Worm (Caenorhabditis elegans) whole organism, young adult: Measurements from ENCODE around the gene Y43F8B.28.

Source experiments
- B0261.1 ChIP-seq: sonication (generic microtip); optimal IDR thresholded peaks from 2 replicates; lab custom pipeline; 2016; ENCODE audit warnings: mild to moderate bottlenecking, missing genetic modification characterization, moderate library complexity, missing compliant biosample characterization
- B0336.3 ChIP-seq: fragments of 200-800 bp; sonication (Bioruptor generic); IDR thresholded peaks from 2 replicates; pipeline ENCODE4 v1.3.6; 2022; ENCODE audit warnings: missing genetic modification characterization, missing compliant biosample characterization
- C06A6.2 ChIP-seq: fragments of 200-800 bp; sonication (Bioruptor generic); conservative IDR thresholded peaks from 2 replicates; pipeline ENCODE4 v1.3.6; 2022; ENCODE audit warnings: missing genetic modification characterization, missing compliant biosample characterization
- F23B12.7 ChIP-seq: sonication (generic microtip); optimal IDR thresholded peaks from 2 replicates; lab custom pipeline; 2017; ENCODE audit warnings: missing genetic modification characterization, mild to moderate bottlenecking, missing compliant biosample characterization, antibody characterized with exemption, moderate library complexity; ENCODE audit not compliant: insufficient read depth
- F39B2.1 ChIP-seq: fragments of 200-800 bp; sonication (Bioruptor generic); IDR thresholded peaks from 2 replicates; pipeline ENCODE4 v1.3.6; 2022; ENCODE audit warnings: missing genetic modification reagents, missing genetic modification characterization, missing compliant biosample characterization
- F55B11.4 ChIP-seq: sonication (generic microtip); optimal IDR thresholded peaks from 2 replicates; lab custom pipeline; 2016; ENCODE audit warnings: missing compliant biosample characterization, missing genetic modification characterization, borderline replicate concordance; ENCODE audit not compliant: insufficient read depth
- F57C9.4 ChIP-seq: sonication (generic microtip); optimal IDR thresholded peaks from 2 replicates; lab custom pipeline; 2017; ENCODE audit warnings: mild to moderate bottlenecking, missing genetic modification characterization, missing compliant biosample characterization
- K11D2.4 ChIP-seq: fragments of 200-800 bp; sonication (Bioruptor generic); IDR thresholded peaks from 2 replicates; pipeline ENCODE4 v1.3.6; 2022; ENCODE audit warnings: missing genetic modification reagents, missing genetic modification characterization, missing compliant biosample characterization
- T07F8.4 ChIP-seq: sonication (generic microtip); optimal IDR thresholded peaks from 2 replicates; lab custom pipeline; 2016; ENCODE audit warnings: mild to moderate bottlenecking, missing genetic modification characterization, moderate library complexity, missing compliant biosample characterization
- Y67H2A.10 ChIP-seq: fragments of 200-800 bp; sonication (Bioruptor generic); conservative IDR thresholded peaks from 2 replicates; pipeline ENCODE4 v1.3.6; 2022; ENCODE audit warnings: missing genetic modification reagents, missing genetic modification characterization, missing compliant biosample characterization
- akir-1 ChIP-seq: fragments of 200-800 bp; sonication (Bioruptor generic); optimal IDR thresholded peaks from 2 replicates; lab custom pipeline; 2018; ENCODE audit warnings: mild to moderate bottlenecking, missing genetic modification characterization, moderate library complexity, missing compliant biosample characterization
- attf-3 ChIP-seq: fragments of 200-800 bp; sonication (Bioruptor generic); conservative IDR thresholded peaks from 2 replicates; pipeline ENCODE4 v1.3.6; 2022; ENCODE audit warnings: missing genetic modification reagents, missing genetic modification characterization, missing compliant biosample characterization
- attf-6 ChIP-seq: fragments of 200-800 bp; sonication (Bioruptor generic); IDR thresholded peaks from 2 replicates; pipeline ENCODE4 v1.3.6; 2022; ENCODE audit warnings: missing genetic modification reagents, missing genetic modification characterization, missing compliant biosample characterization
- bed-1 ChIP-seq: fragments of 200-800 bp; sonication (Bioruptor generic); IDR thresholded peaks from 2 replicates; pipeline ENCODE4 v1.3.6; 2022; ENCODE audit warnings: missing genetic modification reagents, missing genetic modification characterization, missing compliant biosample characterization
- ceh-100 ChIP-seq: fragments of 200-800 bp; sonication (Bioruptor generic); IDR thresholded peaks from 2 replicates; pipeline ENCODE4 v1.3.6; 2022; ENCODE audit warnings: missing genetic modification reagents, missing genetic modification characterization, missing compliant biosample characterization
- ceh-27 ChIP-seq: fragments of 200-800 bp; sonication (Bioruptor generic); optimal IDR thresholded peaks from 2 replicates; lab custom pipeline; 2018; ENCODE audit warnings: mild to moderate bottlenecking, missing genetic modification characterization, moderate library complexity, missing compliant biosample characterization
- ceh-91 ChIP-seq: fragments of 200-800 bp; sonication (Bioruptor generic); IDR thresholded peaks from 2 replicates; pipeline ENCODE4 v1.3.6; 2022; ENCODE audit warnings: missing genetic modification reagents, missing genetic modification characterization, missing compliant biosample characterization
- chd-7 ChIP-seq: sonication (generic microtip); optimal IDR thresholded peaks from 2 replicates; lab custom pipeline; 2016; ENCODE audit warnings: mild to moderate bottlenecking, missing genetic modification characterization, moderate library complexity, missing compliant biosample characterization
- egl-44 ChIP-seq: fragments of 200-800 bp; sonication (Bioruptor generic); IDR thresholded peaks from 2 replicates; pipeline ENCODE4 v1.3.6; 2022; ENCODE audit warnings: missing genetic modification reagents, missing genetic modification characterization, missing compliant biosample characterization
- egrh-3 ChIP-seq: fragments of 200-800 bp; sonication (Bioruptor generic); IDR thresholded peaks from 2 replicates; pipeline ENCODE4 v1.3.6; 2022; ENCODE audit warnings: missing genetic modification reagents, missing genetic modification characterization, missing compliant biosample characterization
- ets-4 ChIP-seq: fragments of 200-800 bp; sonication (Bioruptor generic); optimal IDR thresholded peaks from 2 replicates; lab custom pipeline; 2018; ENCODE audit warnings: mild to moderate bottlenecking, missing genetic modification characterization, missing compliant biosample characterization
- fkh-3 ChIP-seq: sonication (generic microtip); optimal IDR thresholded peaks from 2 replicates; lab custom pipeline; 2016; ENCODE audit warnings: mild to moderate bottlenecking, missing genetic modification characterization, missing compliant biosample characterization
- gei-17 ChIP-seq: fragments of 200-800 bp; sonication (Bioruptor generic); optimal IDR thresholded peaks from 2 replicates; lab custom pipeline; 2018; ENCODE audit warnings: mild to moderate bottlenecking, missing genetic modification characterization, missing compliant biosample characterization
- hlh-12 ChIP-seq: sonication (generic microtip); optimal IDR thresholded peaks from 2 replicates; lab custom pipeline; 2016; ENCODE audit warnings: missing genetic modification characterization, missing compliant biosample characterization
- hlh-26 ChIP-seq: fragments of 200-800 bp; sonication (Bioruptor generic); conservative IDR thresholded peaks from 2 replicates; pipeline ENCODE4 v1.3.6; 2022; ENCODE audit warnings: missing genetic modification reagents, missing genetic modification characterization, missing compliant biosample characterization
- hmg-1.2 ChIP-seq: fragments of 200-800 bp; sonication (Bioruptor generic); IDR thresholded peaks from 2 replicates; pipeline ENCODE4 v1.3.6; 2022; ENCODE audit warnings: missing genetic modification reagents, missing genetic modification characterization, missing compliant biosample characterization
- hmg-20 ChIP-seq: fragments of 200-800 bp; sonication (Bioruptor generic); IDR thresholded peaks from 2 replicates; pipeline ENCODE4 v1.3.6; 2022; ENCODE audit warnings: missing genetic modification reagents, missing genetic modification characterization, missing compliant biosample characterization
- hrde-1 ChIP-seq: sonication (generic microtip); optimal IDR thresholded peaks from 2 replicates; lab custom pipeline; 2016; ENCODE audit warnings: missing genetic modification characterization, mild to moderate bottlenecking, missing compliant biosample characterization, moderate library complexity, missing genotype, missing genetic modification reagents, borderline replicate concordance
- hsf-1 ChIP-seq: fragments of 200-800 bp; sonication (Bioruptor generic); IDR thresholded peaks from 2 replicates; pipeline ENCODE4 v1.3.6; 2022; ENCODE audit warnings: missing genetic modification reagents, missing genetic modification characterization, missing compliant biosample characterization
- lag-1 ChIP-seq: fragments of 200-800 bp; sonication (Bioruptor generic); IDR thresholded peaks from 2 replicates; pipeline ENCODE4 v1.3.6; 2022; ENCODE audit warnings: missing genetic modification reagents, missing genetic modification characterization, missing compliant biosample characterization
- let-607 ChIP-seq, 2 experiments: fragments of 200-800 bp in 1 of 2; sonication (Bioruptor generic) in 1 of 2; sonication (generic microtip) in 1 of 2; optimal IDR thresholded peaks; 2 replicates each; lab custom pipeline; 2016 to 2018; ENCODE audit warnings: mild to moderate bottlenecking in 2 of 2, missing compliant biosample characterization in 2 of 2, missing genetic modification characterization in 2 of 2, moderate library complexity in 2 of 2, missing genotype in 1 of 2
- lin-26 ChIP-seq: fragments of 200-800 bp; sonication (Bioruptor generic); IDR thresholded peaks from 2 replicates; pipeline ENCODE4 v1.3.6; 2022; ENCODE audit warnings: missing genetic modification reagents, missing genetic modification characterization, missing compliant biosample characterization
- lin-35 ChIP-seq, 3 experiments: fragments of 150-350 bp in 2 of 3; sonication (generic microtip) in 1 of 3; optimal IDR thresholded peaks; 2 replicates each; lab custom pipeline; 2014 to 2018; ENCODE audit warnings: missing biosample characterization in 3 of 3, missing genetic modification characterization in 3 of 3, missing genetic modification reagents in 3 of 3
- madf-10 ChIP-seq: sonication (generic microtip); optimal IDR thresholded peaks from 2 replicates; lab custom pipeline; 2016; ENCODE audit warnings: mild to moderate bottlenecking, missing genetic modification characterization, missing compliant biosample characterization
- mcd-1 ChIP-seq: fragments of 200-800 bp; sonication (Bioruptor generic); IDR thresholded peaks from 2 replicates; pipeline ENCODE4 v1.3.6; 2022; ENCODE audit warnings: missing genetic modification reagents, missing genetic modification characterization, missing compliant biosample characterization
- nfya-1 ChIP-seq: sonication (generic microtip); optimal IDR thresholded peaks from 2 replicates; lab custom pipeline; 2017; ENCODE audit warnings: antibody characterized with exemption, missing compliant biosample characterization, missing genetic modification characterization, borderline replicate concordance; ENCODE audit not compliant: insufficient read depth
- nfya-2 ChIP-seq: fragments of 200-800 bp; sonication (Bioruptor generic); IDR thresholded peaks from 2 replicates; pipeline ENCODE4 v1.3.6; 2022; ENCODE audit warnings: missing genetic modification reagents, missing genetic modification characterization, missing compliant biosample characterization
- nhr-120 ChIP-seq: fragments of 200-800 bp; sonication (Bioruptor generic); IDR thresholded peaks from 2 replicates; pipeline ENCODE4 v1.3.6; 2022; ENCODE audit warnings: missing genetic modification characterization, missing compliant biosample characterization
- pbrm-1 ChIP-seq: fragments of 200-800 bp; sonication (Bioruptor generic); IDR thresholded peaks from 2 replicates; pipeline ENCODE4 v1.3.6; 2022; ENCODE audit warnings: missing genetic modification reagents, missing genetic modification characterization, missing compliant biosample characterization
- sea-2 ChIP-seq: fragments of 200-800 bp; sonication (Bioruptor generic); IDR thresholded peaks from 2 replicates; pipeline ENCODE4 v1.3.6; 2022; ENCODE audit warnings: missing genetic modification characterization, missing compliant biosample characterization
- snpc-1.1 ChIP-seq: sonication (generic microtip); optimal IDR thresholded peaks from 2 replicates; lab custom pipeline; 2017; ENCODE audit warnings: missing genetic modification characterization, mild to moderate bottlenecking, missing compliant biosample characterization, antibody characterized with exemption, moderate library complexity, missing genotype, missing genetic modification reagents; ENCODE audit not compliant: insufficient read depth
- unc-62 ChIP-seq: fragments of 150-350 bp; optimal IDR thresholded peaks from 2 replicates; lab custom pipeline; 2014; ENCODE audit warnings: missing biosample characterization, missing genetic modification reagents, missing genetic modification characterization
- xnd-1 ChIP-seq: sonication (generic microtip); optimal IDR thresholded peaks from 2 replicates; lab custom pipeline; 2016; ENCODE audit warnings: missing genotype, missing genetic modification reagents, missing genetic modification characterization, missing compliant biosample characterization
- zfh-2 ChIP-seq: fragments of 200-800 bp; sonication (Bioruptor generic); conservative IDR thresholded peaks from 2 replicates; pipeline ENCODE4 v1.3.6; 2022; ENCODE audit warnings: missing genetic modification reagents, missing genetic modification characterization, missing compliant biosample characterization
- zim-3 ChIP-seq: sonication (generic microtip); optimal IDR thresholded peaks from 2 replicates; lab custom pipeline; 2017; ENCODE audit warnings: mild to moderate bottlenecking, missing genetic modification characterization, moderate library complexity, missing compliant biosample characterization
- ztf-18 ChIP-seq: sonication (generic microtip); optimal IDR thresholded peaks from 2 replicates; lab custom pipeline; 2016; ENCODE audit warnings: missing genotype, mild to moderate bottlenecking, missing genetic modification characterization, missing compliant biosample characterization
- ztf-26 ChIP-seq: sonication (generic microtip); optimal IDR thresholded peaks from 2 replicates; lab custom pipeline; 2017; ENCODE audit warnings: missing genetic modification characterization, missing compliant biosample characterization

Y43F8B.28 gene

ce11 chrV:19522551-19523137, 37.5 kb downstream of the Y43F8B.28 start (continued):
- peak; percentile 98 for TF ChIP-seq hmg-1.2 (GFP tag; lab: Robert Waterston, UW)
- no peak for TF ChIP-seq hlh-12 (tag; lab: Kevin White, UChicago)
- peak; percentile 90 for TF ChIP-seq C06A6.2 (GFP tag; lab: Robert Waterston, UW)
- TF ChIP-seq B0336.3 (GFP tag; lab: Robert Waterston, UW) = peak; percentile 78; the same call in 1 of the 2 replicates
- no peak for TF ChIP-seq ceh-91 (GFP tag; lab: Robert Waterston, UW)
- TF ChIP-seq snpc-1.1 = no peak
- TF ChIP-seq F23B12.7 = no peak
- TF ChIP-seq egl-44 (GFP tag; lab: Robert Waterston, UW) = peak; percentile 56; the same call in 1 of the 2 replicates
- peak; percentile 69 for TF ChIP-seq ceh-27 (GFP tag; lab: Kevin White, UChicago)
- TF ChIP-seq ztf-26 (tag; lab: Kevin White, UChicago) = peak; percentile 96
- peak; percentile 96 for TF ChIP-seq hsf-1 (GFP tag; lab: Robert Waterston, UW)
- peak in 1 of 2 experiments; percentile 63 for TF ChIP-seq let-607 (tag; optimal IDR thresholded peaks at IDR 0.05; lab: Kevin White, UChicago)
- TF ChIP-seq bed-1 (GFP tag; lab: Robert Waterston, UW) = no peak
- peak; percentile 56 for TF ChIP-seq madf-10 (tag; lab: Kevin White, UChicago)
- no peak for TF ChIP-seq akir-1 (GFP tag; lab: Kevin White, UChicago)
- TF ChIP-seq ceh-100 (GFP tag; lab: Robert Waterston, UW) = peak; percentile 35; the same call in 1 of the 2 replicates
- no peak for TF ChIP-seq hmg-20 (GFP tag; lab: Robert Waterston, UW)
- peak; percentile 33; the same call in 1 of the 2 replicates for TF ChIP-seq egrh-3 (GFP tag; lab: Robert Waterston, UW)
- no peak for TF ChIP-seq F57C9.4
- TF ChIP-seq lin-26 = peak; percentile 48; the same call in 1 of the 2 replicates
- TF ChIP-seq hrde-1 (tag; lab: Kevin White, UChicago) = no peak
- TF ChIP-seq nfya-2 (GFP tag; lab: Robert Waterston, UW) = no peak
- peak in 1 of 3 experiments; percentile 39 for TF ChIP-seq lin-35 (GFP tag; optimal IDR thresholded peaks at IDR 0.05; lab: Kevin White, UChicago)
- no peak for TF ChIP-seq lag-1 (GFP tag; lab: Robert Waterston, UW)
- no peak for TF ChIP-seq nfya-1 (tag; lab: Kevin White, UChicago)
- TF ChIP-seq chd-7 (tag; lab: Kevin White, UChicago) = peak; percentile 93
- TF ChIP-seq gei-17 = peak; percentile 82
- peak; percentile 91 for TF ChIP-seq K11D2.4
- peak; percentile 72 for TF ChIP-seq unc-62 (GFP tag; lab: Kevin White, UChicago)
- TF ChIP-seq attf-3 (GFP tag; lab: Robert Waterston, UW) = no peak
- no peak for TF ChIP-seq Y67H2A.10 (GFP tag; lab: Robert Waterston, UW)
- TF ChIP-seq ets-4 (GFP tag; lab: Kevin White, UChicago) = peak; percentile 45
- no peak for TF ChIP-seq F39B2.1 (GFP tag; lab: Robert Waterston, UW)
- 0 out of 2 replicates have a peak, but pooled peaks have one; percentile 42 for TF ChIP-seq sea-2 (GFP tag; lab: Robert Waterston, UW)
- peak; percentile 70; the same call in 1 of the 2 replicates for TF ChIP-seq mcd-1 (GFP tag; lab: Robert Waterston, UW)
- peak; percentile 70 for TF ChIP-seq zim-3 (tag; lab: Kevin White, UChicago)
- peak; percentile 41 for TF ChIP-seq fkh-3 (tag; lab: Kevin White, UChicago)
- peak; percentile 18 for TF ChIP-seq B0261.1
- peak; percentile 34 for TF ChIP-seq T07F8.4 (tag; lab: Kevin White, UChicago)
- 0 out of 2 replicates have a peak, but pooled peaks have one; percentile 66 for TF ChIP-seq hlh-26 (GFP tag; lab: Robert Waterston, UW)
- no peak for TF ChIP-seq ztf-18 (tag; lab: Kevin White, UChicago)
- TF ChIP-seq nhr-120 (GFP tag; lab: Robert Waterston, UW) = no peak
- no peak for TF ChIP-seq attf-6 (GFP tag; lab: Robert Waterston, UW)
- no peak for TF ChIP-seq xnd-1 (tag; lab: Kevin White, UChicago)
- peak; percentile 87; the same call in 1 of the 2 replicates for TF ChIP-seq pbrm-1
- peak; percentile 95 for TF ChIP-seq zfh-2 (GFP tag; lab: Robert Waterston, UW)
- TF ChIP-seq F55B11.4 = no peak
